Worm (Caenorhabditis elegans) whole organism, L2 larva: ENCODE results near the gene npr-18.
A peak's percentile ranks its signal among the peaks of the same experiment; 100 is the strongest.

Experiments used
- ZK546.5 ChIP-seq: sonication (generic microtip); optimal IDR thresholded peaks from 2 replicates; lab custom pipeline; 2017; ENCODE audit warnings: missing biosample characterization, missing genetic modification characterization
- aly-2 ChIP-seq: fragments of 150-350 bp; optimal IDR thresholded peaks from 2 replicates; lab custom pipeline; 2014; ENCODE audit warnings: missing biosample characterization, missing genetic modification characterization
- ceh-82 ChIP-seq: fragments of 150-350 bp; optimal IDR thresholded peaks from 2 replicates; lab custom pipeline; 2014; ENCODE audit warnings: missing biosample characterization, missing genetic modification characterization
- gmeb-1 ChIP-seq: fragments of 150-350 bp; optimal IDR thresholded peaks from 2 replicates; lab custom pipeline; 2014; ENCODE audit warnings: missing biosample characterization, missing genetic modification characterization
- lin-13 ChIP-seq: fragments of 150-350 bp; optimal IDR thresholded peaks from 2 replicates; lab custom pipeline; 2014; ENCODE audit warnings: missing biosample characterization, missing genetic modification reagents, missing genetic modification characterization
- lsy-2 ChIP-seq, 2 experiments: fragments of 150-350 bp in 1 of 2; sonication (generic microtip) in 1 of 2; optimal IDR thresholded peaks; 2 replicates each; lab custom pipeline; 2014 to 2017; ENCODE audit warnings: missing biosample characterization in 2 of 2, missing genetic modification characterization in 2 of 2
- mab-5 ChIP-seq: fragments of 150-350 bp; optimal IDR thresholded peaks from 2 replicates; lab custom pipeline; 2014; ENCODE audit warnings: missing biosample characterization, missing genetic modification characterization
- mdl-1 ChIP-seq, 2 experiments: fragments of 150-350 bp in 1 of 2; sonication (generic microtip) in 1 of 2; optimal IDR thresholded peaks; 2 replicates each; lab custom pipeline; 2017; ENCODE audit warnings: missing biosample characterization in 2 of 2, missing genetic modification characterization in 2 of 2
- snpc-4 ChIP-seq: fragments of 150-350 bp; optimal IDR thresholded peaks from 2 replicates; lab custom pipeline; 2014; ENCODE audit warnings: missing biosample characterization, missing genetic modification characterization
- unc-55 ChIP-seq: fragments of 150-350 bp; sonication (generic microtip); optimal IDR thresholded peaks from 3 replicates; lab custom pipeline; 2014; ENCODE audit warnings: missing biosample characterization, missing genetic modification reagents, missing genetic modification characterization
- ztf-11 ChIP-seq: sonication (generic microtip); optimal IDR thresholded peaks from 2 replicates; lab custom pipeline; 2017; ENCODE audit warnings: missing biosample characterization, missing genetic modification characterization

DNA sequence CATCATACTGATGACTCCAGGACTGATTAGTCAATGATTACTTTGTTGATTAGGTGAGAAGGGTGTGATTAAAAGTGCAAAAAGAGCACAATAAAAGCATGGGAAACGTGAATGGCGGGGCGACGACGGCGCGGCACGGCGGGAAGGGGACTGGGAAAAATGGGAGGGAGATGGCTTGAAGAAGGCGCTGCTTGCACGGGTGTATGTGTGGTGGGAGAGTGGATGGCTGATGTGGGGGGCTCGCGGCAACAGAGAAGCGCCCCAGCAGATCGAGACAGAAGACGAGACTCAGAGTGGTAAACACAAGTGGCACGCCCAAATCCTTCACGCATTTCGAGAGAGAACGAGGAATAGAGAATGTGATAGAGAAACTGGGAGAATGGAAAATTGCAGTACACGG, 47.2 kb downstream of the npr-18 start, which contains the start of gene F15G9.5:
- TF ChIP-seq ztf-11 (tag; lab: Kevin White, UChicago) (no peak), lsy-2 (tag; optimal IDR thresholded peaks at IDR 0.05; lab: Kevin White, UChicago) (peak in 1 of 2 experiments; percentile 4), gmeb-1 (tag; lab: Kevin White, UChicago) (no peak), aly-2 (tag; lab: Kevin White, UChicago) (no peak), lin-13 (no peak), mab-5 (tag; lab: Kevin White, UChicago) (no peak), snpc-4 (tag; lab: Kevin White, UChicago) (no peak), ceh-82 (tag; lab: Kevin White, UChicago) (no peak), ZK546.5 (no peak), mdl-1 (tag; optimal IDR thresholded peaks at IDR 0.05; lab: Kevin White, UChicago) (no peak), unc-55 (peak; percentile 42)
